Worm (Caenorhabditis elegans) whole organism, late embryonic: ENCODE results near the gene K12H6.10.

Experiments used
- mec-3 ChIP-seq: sonication (generic microtip); optimal IDR thresholded peaks from 2 replicates; lab custom pipeline; 2016; ENCODE audit warnings: borderline replicate concordance, missing genetic modification characterization, missing compliant biosample characterization
- pqm-1 ChIP-seq: sonication (generic microtip); optimal IDR thresholded peaks from 2 replicates; lab custom pipeline; 2016; ENCODE audit warnings: missing genetic modification characterization, missing compliant biosample characterization

ce11 chrII:2845674-2846073 lies 23.0 kb downstream of the K12H6.10 start:
- TF ChIP-seq pqm-1 (tag; lab: Kevin White, UChicago) (no peak), mec-3 (tag; lab: Kevin White, UChicago) (no peak)
